Worm (Caenorhabditis elegans): Measurements from ENCODE around the gene W03F8.6.

DNA sequence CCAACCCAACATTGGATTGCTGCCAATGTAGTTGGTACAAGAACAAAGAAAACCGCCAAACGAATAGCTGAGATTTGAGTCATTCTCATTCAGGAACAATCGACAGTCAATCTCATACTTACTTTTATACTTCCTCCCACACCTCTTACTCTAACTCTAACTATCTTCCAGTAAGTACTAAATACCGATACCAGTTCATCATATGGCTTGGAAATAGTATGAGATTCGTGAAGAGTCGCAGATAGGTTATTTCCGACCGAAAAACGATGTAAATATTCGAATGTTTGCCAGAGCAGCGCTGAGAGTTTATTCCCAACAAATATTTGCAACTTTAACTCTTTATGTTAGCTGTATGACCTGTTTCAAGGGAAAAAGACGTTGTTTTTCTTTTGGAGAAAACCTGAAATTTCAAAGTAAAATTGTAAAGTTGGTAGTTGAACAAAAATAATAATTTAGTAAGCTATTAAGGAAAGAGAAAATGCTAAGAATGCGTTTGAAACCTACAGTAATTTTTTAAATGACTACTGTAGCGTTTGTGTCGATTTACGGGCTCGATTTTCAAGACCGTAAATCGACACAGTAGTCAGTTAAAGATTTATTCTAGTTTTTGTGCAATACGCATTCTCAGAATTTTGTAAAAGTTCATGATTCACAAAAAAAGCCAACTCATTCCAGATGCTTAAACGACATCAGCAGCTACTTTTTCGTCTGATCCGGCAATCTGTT, at the start of gene W03F8.6, which contains the start of gene mtrf-1L:
- TF ChIP-seq ceh-13 (GFP tag; optimal IDR thresholded peaks at IDR 0.05) = no peak
- TF ChIP-seq ama-1 (optimal IDR thresholded peaks at IDR 0.05) = no peak
- no peak for TF ChIP-seq tbx-37 (GFP tag; conservative IDR thresholded peaks at IDR 0.05)
- TF ChIP-seq scrt-1 (GFP tag; IDR thresholded peaks at IDR 0.05) = no peak
- TF ChIP-seq F13C5.2 (tag; optimal IDR thresholded peaks at IDR 0.05) = no peak
- no peak for TF ChIP-seq ceh-36 (tag; optimal IDR thresholded peaks at IDR 0.05)
- no peak for TF ChIP-seq hmbx-1 (tag; optimal IDR thresholded peaks at IDR 0.05)
- no peak for TF ChIP-seq tra-4 (tag; optimal IDR thresholded peaks at IDR 0.05)
- TF ChIP-seq hnd-1 (tag; optimal IDR thresholded peaks at IDR 0.05) = no peak
- TF ChIP-seq aly-1 (tag; optimal IDR thresholded peaks at IDR 0.05) = no peak
- TF ChIP-seq flt-1 (GFP tag; IDR thresholded peaks at IDR 0.05) = no peak
- TF ChIP-seq tbx-11 (GFP tag; IDR thresholded peaks at IDR 0.05) = no peak

All from whole organism, early embryonic.